Fruit fly (Drosophila melanogaster) whole organism: ENCODE data around the gene dsx.

Experiments used
- EcR ChIP-seq, 2 experiments: fragments of >200 bp; optimal IDR thresholded peaks; 2 replicates each; lab custom pipeline; 2017; ENCODE audit warnings: missing biosample characterization in 2 of 2, missing genetic modification characterization in 2 of 2, missing genetic modification reagents in 2 of 2
- psq ChIP-seq: fragments of >200 bp; optimal IDR thresholded peaks from 2 replicates; lab custom pipeline; 2017

dm6 chr3R:7884433-7884832, 82.8 kb downstream of the dsx start:
- TF ChIP-seq psq (lab: Kevin White, UChicago), result no peak
- TF ChIP-seq EcR (GFP tag; optimal IDR thresholded peaks at IDR 0.05; lab: Kevin White, UChicago), result no peak
